Fruit fly (Drosophila melanogaster) S2 (cell line): Measurements from ENCODE around the gene Exo70.

Experiments
- CG8478 ChIP-seq: fragments of >200 bp; optimal IDR thresholded peaks from 2 replicates; lab custom pipeline; 2018
- CTCF ChIP-seq, 2 experiments: fragments of >200 bp; optimal IDR thresholded peaks; 2 replicates each; lab custom pipeline; 2018

dm6 chr3L:8368694-8369344, 42.8 kb upstream of the Exo70 start:
- TF ChIP-seq CG8478 (lab: Kevin White, UChicago) (no peak), CTCF (optimal IDR thresholded peaks at IDR 0.05; lab: Kevin White, UChicago) (no peak)
